Fruit fly (Drosophila melanogaster) S2 (cell line): ENCODE measurements around the gene TAF1B.

Source experiments
- CG8478 ChIP-seq: fragments of >200 bp; optimal IDR thresholded peaks from 2 replicates; lab custom pipeline; 2018
- CTCF ChIP-seq, 2 experiments: fragments of >200 bp; optimal IDR thresholded peaks; 2 replicates each; lab custom pipeline; 2018

Gene TAF1B

dm6 chr3R:10144103-10144998 is at the start of gene TAF1B, which contains the start of gene Invadolysin:
Gene TAF1B, minus strand, starts transcription at chr3R:10144184.
Gene Invadolysin, plus strand, starts transcription at chr3R:10144668.
- no peak for TF ChIP-seq CG8478
- TF ChIP-seq CTCF (optimal IDR thresholded peaks at IDR 0.05; lab: Kevin White, UChicago): peak; percentile 25 to 39

DNA sequence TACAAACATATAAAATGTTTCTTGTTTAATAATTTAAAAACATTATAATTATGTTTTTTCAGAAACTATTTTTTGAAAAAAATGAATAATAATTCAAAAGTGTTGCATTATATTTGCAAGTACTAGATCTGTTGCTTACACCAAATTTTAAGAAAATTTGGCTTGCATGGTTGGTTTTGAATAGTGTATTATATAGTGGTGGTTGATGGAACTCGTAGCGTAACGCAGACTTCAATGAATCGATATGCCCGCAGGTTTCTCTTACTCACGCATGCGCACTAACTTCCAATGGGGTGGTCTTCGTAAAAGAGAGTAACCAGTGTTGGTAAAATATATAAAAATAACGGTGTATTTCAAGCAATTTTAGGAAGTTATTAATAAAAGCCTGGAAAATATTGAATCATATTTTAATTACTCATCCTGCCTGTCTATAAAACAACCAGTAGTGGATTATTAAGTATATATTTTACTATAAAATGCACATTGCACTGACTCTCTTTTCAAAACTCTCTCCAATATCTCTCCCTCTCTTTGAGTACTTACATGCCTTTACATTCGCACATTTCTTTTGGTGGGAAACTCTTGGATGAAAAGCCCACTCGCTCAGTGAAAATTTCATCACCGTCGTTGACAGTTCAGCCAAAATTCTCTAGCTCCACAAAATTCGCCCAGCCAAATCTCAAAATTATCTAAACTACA is 46.2 kb upstream of the TAF1B start, which contains the start of gene Syn:
Syn (plus strand) TSS at position 606 of the 699 bp plus-strand sequence.
- no peak for TF ChIP-seq CG8478
- TF ChIP-seq CTCF (optimal IDR thresholded peaks at IDR 0.05; lab: Kevin White, UChicago): no peak

dm6 chr3R:10189520-10189919 is 45.5 kb upstream of the TAF1B start, which contains the start of gene CG12814:
Gene CG12814, minus strand, starts transcription at chr3R:10189603.
- TF ChIP-seq CTCF (optimal IDR thresholded peaks at IDR 0.05; lab: Kevin White, UChicago): no peak
- no peak for TF ChIP-seq CG8478

DNA sequence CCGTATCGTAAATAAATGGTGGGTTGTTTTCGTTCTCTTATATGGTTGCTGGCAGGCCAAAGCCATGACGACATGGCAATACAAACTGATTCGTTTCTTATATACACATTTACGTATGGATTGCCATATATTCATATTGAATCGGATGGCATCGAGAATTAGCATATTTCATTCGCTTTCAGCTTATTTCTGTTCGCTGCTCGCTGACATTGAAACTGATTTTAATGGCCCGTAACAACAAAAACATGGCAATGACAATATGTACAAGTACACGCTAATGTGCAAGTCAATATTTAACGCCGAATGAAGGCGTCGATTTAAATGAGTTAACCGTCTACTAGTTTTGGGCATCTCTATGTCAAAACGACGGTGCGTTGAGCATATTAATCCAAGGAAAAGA is 42.0 kb upstream of the TAF1B start:
- TF ChIP-seq CTCF (optimal IDR thresholded peaks at IDR 0.05; lab: Kevin White, UChicago): no peak
- TF ChIP-seq CG8478: no peak

DNA sequence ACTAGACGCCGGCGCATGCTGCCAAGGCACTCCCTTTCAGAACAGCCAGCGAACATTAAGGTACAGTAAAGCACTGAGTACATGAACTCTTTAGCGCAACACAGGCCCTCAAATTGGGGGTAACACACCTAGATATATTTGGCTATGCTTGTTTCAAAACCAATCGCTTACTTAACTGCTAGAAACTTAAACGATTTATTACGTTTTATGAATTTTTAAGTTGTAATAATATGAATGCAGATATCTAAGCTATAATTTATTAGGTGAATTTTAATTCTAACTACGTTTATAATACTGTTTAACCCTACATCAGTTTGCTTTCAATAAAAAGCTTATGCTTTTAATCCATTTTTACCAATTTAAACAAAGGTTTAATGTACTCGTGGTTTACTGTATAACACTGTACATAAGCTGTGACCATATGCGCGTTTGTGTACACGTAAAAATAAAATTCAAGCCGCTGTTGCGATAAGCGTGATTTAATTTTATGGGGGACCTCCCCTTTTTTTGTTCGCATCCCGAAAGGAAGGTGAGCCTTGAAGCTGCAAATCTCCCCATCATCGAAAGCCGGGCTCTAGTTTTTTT is 33.0 kb upstream of the TAF1B start:
- TF ChIP-seq CTCF (optimal IDR thresholded peaks at IDR 0.05; lab: Kevin White, UChicago) (no peak), CG8478 (no peak)

- TF ChIP-seq CG8478 (no peak), CTCF (optimal IDR thresholded peaks at IDR 0.05; lab: Kevin White, UChicago) (no peak)
Measured at dm6 chr3R:10170356-10170876, 26.4 kb upstream of the TAF1B start, which contains the start of gene Best1. Gene Best1, minus strand, starts transcription at chr3R:10170487.

DNA sequence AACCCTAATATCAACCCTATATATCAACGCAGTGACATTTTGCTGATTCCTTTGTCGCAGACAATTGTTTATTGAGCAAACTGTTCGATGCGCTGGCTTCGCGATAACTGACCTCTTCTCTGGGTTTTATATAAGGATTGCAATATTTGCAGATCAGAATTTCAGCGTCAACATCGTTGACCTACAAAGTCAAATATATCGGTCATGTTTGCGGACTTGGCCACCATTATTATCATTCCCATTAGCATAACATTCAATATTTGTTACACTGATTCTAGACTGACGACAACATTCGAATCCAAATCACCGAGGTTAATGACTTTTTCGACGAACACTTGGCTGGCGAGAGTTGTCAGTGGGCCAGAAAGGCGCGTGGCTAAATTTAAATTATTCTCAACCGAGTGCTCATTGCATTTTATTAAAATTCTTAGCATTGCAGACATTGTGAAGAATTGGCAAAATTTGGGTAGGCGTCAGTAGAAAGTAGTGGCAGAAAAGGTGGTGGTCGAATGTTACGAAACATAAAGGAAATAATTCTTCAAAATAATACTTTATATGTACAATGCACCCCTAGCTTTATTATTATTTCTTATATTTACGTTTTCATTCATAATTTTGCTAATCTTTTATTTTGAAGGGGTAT is 25.3 kb upstream of the TAF1B start:
- no peak for TF ChIP-seq CG8478
- TF ChIP-seq CTCF (optimal IDR thresholded peaks at IDR 0.05; lab: Kevin White, UChicago): no peak

DNA sequence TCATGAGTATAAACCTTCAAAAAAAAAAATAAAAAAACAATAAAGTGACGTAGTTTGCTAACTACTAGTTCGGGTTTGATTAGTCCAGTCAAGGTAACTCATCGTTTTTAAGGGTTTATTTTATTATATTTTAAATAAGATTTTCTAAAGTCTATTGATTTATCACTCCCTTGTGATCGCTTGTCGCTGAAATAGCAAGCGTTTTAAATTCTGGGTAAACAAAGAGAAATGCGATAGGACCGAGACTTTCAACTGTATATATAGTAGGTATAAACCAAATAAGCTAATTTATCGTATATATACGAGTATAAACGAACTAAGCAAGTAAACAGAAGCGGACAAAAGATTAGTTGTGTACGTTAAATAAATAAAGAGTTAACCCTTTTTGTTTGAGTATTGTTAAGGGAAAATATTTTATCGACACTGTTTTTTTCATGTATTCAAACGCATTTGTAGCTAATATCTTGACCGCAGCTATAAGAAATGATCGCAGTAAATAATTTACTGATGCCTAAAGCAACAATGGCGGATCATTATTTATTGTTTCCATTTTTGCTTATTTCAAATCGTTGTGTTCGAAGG is 24.6 kb upstream of the TAF1B start:
- TF ChIP-seq CTCF (optimal IDR thresholded peaks at IDR 0.05; lab: Kevin White, UChicago): no peak
- TF ChIP-seq CG8478: no peak

DNA sequence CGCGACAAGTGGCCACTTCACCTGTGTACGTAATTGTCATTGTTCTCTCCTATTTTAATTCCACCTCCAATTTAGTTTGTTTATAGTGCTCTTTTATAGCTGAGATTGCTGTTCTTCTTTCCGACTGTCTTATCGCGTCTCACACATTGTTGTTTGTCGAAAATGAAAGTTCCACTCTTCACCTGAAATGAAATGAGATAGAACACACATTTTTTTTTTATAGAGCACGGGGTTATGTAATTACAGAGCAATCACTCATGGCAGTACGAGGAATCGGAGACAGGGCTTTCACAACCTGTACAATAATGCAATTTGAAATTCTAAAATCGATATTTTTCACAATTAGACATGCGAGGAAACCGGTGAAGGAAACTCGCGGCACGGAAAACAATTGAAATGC is 23.3 kb upstream of the TAF1B start:
- no peak for TF ChIP-seq CTCF (optimal IDR thresholded peaks at IDR 0.05; lab: Kevin White, UChicago)
- TF ChIP-seq CG8478: no peak

DNA sequence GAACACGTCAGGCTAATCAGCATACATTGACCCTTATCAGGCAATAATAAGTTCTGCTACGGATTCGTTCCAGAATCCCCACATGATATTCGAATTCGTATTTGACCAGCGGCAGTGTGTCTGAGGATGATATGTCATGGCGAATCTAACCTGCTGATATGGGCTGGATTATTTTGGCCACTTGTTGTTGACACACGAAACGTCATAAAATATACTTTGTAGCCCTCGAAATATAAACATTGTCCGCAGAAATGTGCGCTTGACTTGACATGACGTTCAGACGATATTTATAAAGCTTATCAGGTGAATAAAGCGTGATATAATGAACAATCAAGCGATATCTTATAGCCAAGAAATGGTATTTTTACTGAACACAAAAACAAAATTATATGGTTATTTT is 22.4 kb upstream of the TAF1B start:
- TF ChIP-seq CTCF (optimal IDR thresholded peaks at IDR 0.05; lab: Kevin White, UChicago) (no peak), CG8478 (no peak)

- TF ChIP-seq CG8478: no peak
- peak; percentile 7 to 20 for TF ChIP-seq CTCF (optimal IDR thresholded peaks at IDR 0.05; lab: Kevin White, UChicago)
Measured at dm6 chr3R:10161163-10161562, 17.2 kb upstream of the TAF1B start, which contains the start of gene CG6254. Gene CG6254, minus strand, starts transcription at chr3R:10161331.

DNA sequence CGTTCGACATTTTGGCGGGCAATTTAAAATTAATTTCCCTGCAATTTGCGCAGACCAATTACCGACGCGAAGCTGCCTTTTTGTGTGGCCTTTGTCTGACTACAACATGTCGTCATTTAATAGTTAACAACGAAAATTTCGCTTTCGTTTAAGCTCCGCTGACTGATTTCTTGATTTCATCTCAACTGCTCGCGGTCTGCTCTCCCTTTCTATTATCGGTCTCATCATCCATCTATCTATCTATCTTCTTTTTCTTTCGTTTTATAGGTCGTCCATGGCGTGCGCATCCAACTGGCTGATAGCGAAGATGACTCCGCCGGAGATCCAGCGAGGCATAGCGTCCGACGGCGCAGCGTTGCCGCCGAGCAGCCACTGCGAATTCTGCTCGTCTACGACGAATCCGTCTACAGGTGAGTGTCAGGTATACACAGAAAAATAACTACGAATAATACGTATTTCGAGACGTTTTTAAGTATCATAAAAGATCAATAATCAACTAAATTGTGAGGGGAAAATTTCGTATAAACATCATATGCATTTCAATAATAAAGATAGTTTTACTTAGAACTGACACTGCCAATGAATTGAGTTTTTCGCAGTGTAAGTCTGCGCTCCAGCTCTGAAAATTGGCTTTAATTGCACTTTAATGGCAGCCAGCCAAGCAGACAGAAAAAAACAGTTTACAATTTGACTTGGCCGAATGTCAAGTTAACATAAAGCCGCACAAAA is 10.1 kb upstream of the TAF1B start:
- TF ChIP-seq CG8478: no peak
- no peak for TF ChIP-seq CTCF (optimal IDR thresholded peaks at IDR 0.05; lab: Kevin White, UChicago)

dm6 chr3R:10151830-10152513 is 8.0 kb upstream of the TAF1B start, which contains the start of gene CG34303:
Gene CG34303, minus strand, starts transcription at chr3R:10151880.
- no peak for TF ChIP-seq CTCF (optimal IDR thresholded peaks at IDR 0.05; lab: Kevin White, UChicago)
- no peak for TF ChIP-seq CG8478
